Worm (Caenorhabditis elegans) whole organism, L2 larva: Measurements from ENCODE around the gene R11E3.19.

Source experiments
- F13H6.1 ChIP-seq: sonication (generic microtip); optimal IDR thresholded peaks from 2 replicates; lab custom pipeline; 2016; ENCODE audit warnings: missing genetic modification characterization, missing compliant biosample characterization
- alr-1 ChIP-seq: fragments of 150-350 bp; optimal IDR thresholded peaks from 2 replicates; lab custom pipeline; 2014; ENCODE audit warnings: missing biosample characterization, missing genetic modification characterization
- ama-1 ChIP-seq: fragments of 150-350 bp; optimal IDR thresholded peaks from 2 replicates; lab custom pipeline; 2018; ENCODE audit warnings: inconsistent platforms
- blmp-1 ChIP-seq: sonication (generic microtip); optimal IDR thresholded peaks from 2 replicates; lab custom pipeline; 2017; ENCODE audit warnings: missing genetic modification characterization, mild to moderate bottlenecking, missing compliant biosample characterization, antibody characterized with exemption, moderate library complexity; ENCODE audit not compliant: insufficient read depth
- ceh-82 ChIP-seq: fragments of 150-350 bp; optimal IDR thresholded peaks from 2 replicates; lab custom pipeline; 2014; ENCODE audit warnings: missing biosample characterization, missing genetic modification characterization
- fos-1 ChIP-seq: fragments of 150-350 bp; optimal IDR thresholded peaks from 2 replicates; lab custom pipeline; 2014; ENCODE audit warnings: missing biosample characterization, missing genetic modification characterization
- lin-39 ChIP-seq: fragments of 150-350 bp; optimal IDR thresholded peaks from 2 replicates; lab custom pipeline; 2014; ENCODE audit warnings: missing biosample characterization, missing genetic modification reagents, missing genetic modification characterization
- lsy-2 ChIP-seq, 2 experiments: fragments of 150-350 bp in 1 of 2; sonication (generic microtip) in 1 of 2; optimal IDR thresholded peaks; 2 replicates each; lab custom pipeline; 2014 to 2017; ENCODE audit warnings: missing biosample characterization in 2 of 2, missing genetic modification characterization in 2 of 2
- nhr-11 ChIP-seq: fragments of 150-350 bp; optimal IDR thresholded peaks from 2 replicates; lab custom pipeline; 2014; ENCODE audit warnings: missing biosample characterization, missing genetic modification characterization
- skn-1 ChIP-seq: sonication (generic microtip); optimal IDR thresholded peaks from 2 replicates; lab custom pipeline; 2017; ENCODE audit warnings: missing biosample characterization, missing genetic modification characterization
- snpc-4 ChIP-seq: fragments of 150-350 bp; optimal IDR thresholded peaks from 2 replicates; lab custom pipeline; 2014; ENCODE audit warnings: missing biosample characterization, missing genetic modification characterization

ce11 chrIV:4742480-4742879, 33.4 kb downstream of the R11E3.19 start:
- TF ChIP-seq ceh-82 (tag; lab: Kevin White, UChicago) (no peak), skn-1 (no peak), lsy-2 (tag; optimal IDR thresholded peaks at IDR 0.05; lab: Kevin White, UChicago) (no peak), lin-39 (tag; lab: Kevin White, UChicago) (no peak), blmp-1 (no peak), F13H6.1 (tag; lab: Kevin White, UChicago) (no peak), nhr-11 (tag; lab: Kevin White, UChicago) (no peak), ama-1 (lab: Kevin White, UChicago) (no peak), fos-1 (tag; lab: Kevin White, UChicago) (no peak), alr-1 (tag; lab: Kevin White, UChicago) (no peak), snpc-4 (tag; lab: Kevin White, UChicago) (no peak)
